Fruit fly (Drosophila melanogaster) whole organism, embryonic: ENCODE measurements around the gene Ptp4E.

Experiments
- Adf1 ChIP-seq: fragments of 200-800 bp; sonication (Bioruptor generic); IDR thresholded peaks from 2 replicates; pipeline ENCODE4 v1.3.6; 2022; ENCODE audit warnings: missing biosample characterization, missing genetic modification characterization
- Atf-2 ChIP-seq: fragments of 200-800 bp; sonication (Bioruptor generic); optimal IDR thresholded peaks from 2 replicates; lab custom pipeline; 2016; ENCODE audit warnings: missing biosample characterization, missing genetic modification characterization
- Atf3 ChIP-seq: fragments of 200-800 bp; sonication (Bioruptor generic); optimal IDR thresholded peaks from 3 replicates; lab custom pipeline; 2016; ENCODE audit warnings: missing biosample characterization, missing genetic modification characterization
- CG10321 ChIP-seq: fragments of 200-800 bp; sonication (Bioruptor generic); IDR thresholded peaks from 2 replicates; pipeline ENCODE4 v1.3.6; 2022; ENCODE audit warnings: missing biosample characterization, missing genetic modification characterization
- CG10979 ChIP-seq: fragments of 200-800 bp; sonication (Bioruptor generic); optimal IDR thresholded peaks from 2 replicates; lab custom pipeline; 2018; ENCODE audit warnings: missing biosample characterization, mild to moderate bottlenecking, missing genetic modification characterization, moderate library complexity
- CG11085 ChIP-seq: fragments of 200-800 bp; sonication (Bioruptor generic); IDR thresholded peaks from 2 replicates; pipeline ENCODE4 v1.3.6; 2022; ENCODE audit warnings: missing biosample characterization, missing genetic modification characterization
- CG1602 ChIP-seq: fragments of 200-800 bp; sonication (Bioruptor generic); optimal IDR thresholded peaks from 3 replicates; lab custom pipeline; 2016; ENCODE audit warnings: missing biosample characterization, missing genetic modification characterization
- CG18011 ChIP-seq: fragments of 200-800 bp; sonication (Bioruptor generic); optimal IDR thresholded peaks from 2 replicates; lab custom pipeline; 2017; ENCODE audit warnings: missing biosample characterization, missing genetic modification characterization, mild to moderate bottlenecking, moderate library complexity, missing genotype
- CG31388 ChIP-seq: fragments of 200-800 bp; sonication (Bioruptor generic); optimal IDR thresholded peaks from 2 replicates; lab custom pipeline; 2016; ENCODE audit warnings: missing biosample characterization, missing genetic modification characterization
- CG3726 ChIP-seq: fragments of 200-800 bp; sonication (Bioruptor generic); IDR thresholded peaks from 3 replicates; pipeline ENCODE4, ENCODE4 v1.3.6; 2022; ENCODE audit warnings: missing biosample characterization, missing genetic modification characterization
- CG4617 ChIP-seq: fragments of 200-800 bp; sonication (Bioruptor generic); optimal IDR thresholded peaks from 3 replicates; lab custom pipeline; 2016; ENCODE audit warnings: missing biosample characterization, missing genetic modification characterization, borderline replicate concordance
- CG6254 ChIP-seq: fragments of 200-800 bp; sonication (Bioruptor generic); optimal IDR thresholded peaks from 3 replicates; lab custom pipeline; 2017; ENCODE audit warnings: mild to moderate bottlenecking, missing biosample characterization, missing genetic modification reagents, missing genetic modification characterization
- CG6654 ChIP-seq: fragments of 200-800 bp; sonication (Bioruptor generic); optimal IDR thresholded peaks from 2 replicates; lab custom pipeline; 2017; ENCODE audit warnings: missing biosample characterization, mild to moderate bottlenecking, missing genetic modification characterization
- CG7556 ChIP-seq: fragments of 200-800 bp; sonication (Bioruptor generic); optimal IDR thresholded peaks from 2 replicates; lab custom pipeline; 2017; ENCODE audit warnings: missing biosample characterization, mild to moderate bottlenecking, missing genetic modification characterization
- CG7963 ChIP-seq: fragments of 200-800 bp; sonication (Bioruptor generic); IDR thresholded peaks from 3 replicates; pipeline ENCODE4 v1.3.6; 2022; ENCODE audit warnings: missing biosample characterization, missing genetic modification characterization; ENCODE audit not compliant: partially characterized antibody
- CG9609 ChIP-seq: fragments of 200-800 bp; sonication (Bioruptor generic); optimal IDR thresholded peaks from 3 replicates; lab custom pipeline; 2016; ENCODE audit warnings: missing biosample characterization, missing genetic modification characterization
- Fer3 ChIP-seq: fragments of 200-800 bp; sonication (Bioruptor generic); optimal IDR thresholded peaks from 2 replicates; lab custom pipeline; 2018; ENCODE audit warnings: missing biosample characterization, mild to moderate bottlenecking, missing genetic modification characterization, moderate library complexity
- HLH3B ChIP-seq: fragments of 200-800 bp; sonication (Bioruptor generic); IDR thresholded peaks from 2 replicates; pipeline ENCODE4 v1.3.6; 2022; ENCODE audit warnings: missing biosample characterization, missing genetic modification characterization
- Hr3 ChIP-seq: fragments of 200-800 bp; sonication (Bioruptor generic); optimal IDR thresholded peaks from 3 replicates; lab custom pipeline; 2016; ENCODE audit warnings: missing biosample characterization, missing genetic modification characterization
- Hsf ChIP-seq: fragments of 200-800 bp; sonication (Bioruptor generic); optimal IDR thresholded peaks from 3 replicates; lab custom pipeline; 2016; ENCODE audit warnings: missing biosample characterization, missing genetic modification characterization
- Lim3 ChIP-seq: fragments of 200-800 bp; sonication (Bioruptor generic); IDR thresholded peaks from 2 replicates; pipeline ENCODE4 v1.3.6; 2022; ENCODE audit warnings: missing biosample characterization, missing genetic modification characterization
- Med ChIP-seq: fragments of 200-800 bp; sonication (Bioruptor generic); peaks from one replicate; lab custom pipeline; 2016; ENCODE audit warnings: missing biosample characterization, missing genetic modification characterization, mild to moderate bottlenecking, inconsistent platforms, moderate library complexity
- NfI ChIP-seq: fragments of 200-800 bp; sonication (Bioruptor generic); optimal IDR thresholded peaks from 3 replicates; lab custom pipeline; 2018; ENCODE audit warnings: missing biosample characterization, mild to moderate bottlenecking, missing genetic modification characterization, moderate library complexity
- Oaz ChIP-seq: fragments of 200-800 bp; sonication (Bioruptor generic); IDR thresholded peaks from 2 replicates; pipeline ENCODE4 v1.3.6; 2022; ENCODE audit warnings: missing biosample characterization, missing genetic modification characterization
- PHDP ChIP-seq: fragments of 200-800 bp; sonication (Bioruptor generic); optimal IDR thresholded peaks from 3 replicates; lab custom pipeline; 2018; ENCODE audit warnings: missing biosample characterization, mild to moderate bottlenecking, missing genetic modification characterization, moderate library complexity
- Ravus ChIP-seq: fragments of 200-800 bp; sonication (Bioruptor generic); IDR thresholded peaks from 2 replicates; pipeline ENCODE4 v1.3.6; 2022; ENCODE audit warnings: missing biosample characterization, missing genetic modification characterization
- Rx ChIP-seq: fragments of 200-800 bp; sonication (Bioruptor generic); IDR thresholded peaks from 2 replicates; pipeline ENCODE4 v1.3.6; 2022; ENCODE audit warnings: missing biosample characterization, missing genetic modification characterization
- Vsx1 ChIP-seq: fragments of 200-800 bp; sonication (Bioruptor generic); optimal IDR thresholded peaks from 2 replicates; lab custom pipeline; 2017; ENCODE audit warnings: missing biosample characterization, mild to moderate bottlenecking, missing genetic modification characterization, missing genetic modification reagents
- YL-1 ChIP-seq: fragments of 200-800 bp; sonication (Bioruptor generic); optimal IDR thresholded peaks from 3 replicates; lab custom pipeline; 2017; ENCODE audit warnings: missing biosample characterization, mild to moderate bottlenecking, missing genetic modification characterization
- abd-A ChIP-seq: fragments of 200-800 bp; sonication (Bioruptor generic); optimal IDR thresholded peaks from 3 replicates; lab custom pipeline; 2019; ENCODE audit warnings: missing biosample characterization, mild to moderate bottlenecking, missing genetic modification characterization, moderate library complexity
- bbx ChIP-seq: fragments of 200-800 bp; sonication (Bioruptor generic); IDR thresholded peaks from 2 replicates; pipeline ENCODE4 v1.3.6; 2022; ENCODE audit warnings: missing biosample characterization, missing genetic modification characterization; ENCODE audit not compliant: partially characterized antibody
- cas ChIP-seq: fragments of 200-800 bp; sonication (Bioruptor generic); IDR thresholded peaks from 2 replicates; pipeline ENCODE4 v1.3.6; 2022; ENCODE audit warnings: missing biosample characterization, missing genetic modification characterization
- corto ChIP-seq: fragments of 200-800 bp; sonication (Bioruptor generic); optimal IDR thresholded peaks from 2 replicates; lab custom pipeline; 2016; ENCODE audit warnings: missing biosample characterization, mild to moderate bottlenecking, missing genetic modification characterization, moderate library complexity
- da ChIP-seq: fragments of 200-800 bp; sonication (Bioruptor generic); optimal IDR thresholded peaks from 2 replicates; lab custom pipeline; 2016; ENCODE audit warnings: missing biosample characterization, missing genetic modification characterization
- disco-r ChIP-seq: fragments of 200-800 bp; sonication (Bioruptor generic); optimal IDR thresholded peaks from 2 replicates; lab custom pipeline; 2016; ENCODE audit warnings: missing biosample characterization, missing genetic modification characterization
- en ChIP-seq: fragments of 200-800 bp; sonication (Bioruptor generic); optimal IDR thresholded peaks from 2 replicates; lab custom pipeline; 2016; ENCODE audit warnings: missing biosample characterization, missing genetic modification characterization
- fd102C ChIP-seq: fragments of 200-800 bp; sonication (Bioruptor generic); optimal IDR thresholded peaks from 2 replicates; lab custom pipeline; 2018; ENCODE audit warnings: missing biosample characterization, mild to moderate bottlenecking, missing genetic modification characterization, moderate library complexity
- grn ChIP-seq: fragments of 200-800 bp; sonication (Bioruptor generic); optimal IDR thresholded peaks from 3 replicates; lab custom pipeline; 2017; ENCODE audit warnings: missing biosample characterization, missing genetic modification characterization
- h ChIP-seq: fragments of >200 bp; optimal IDR thresholded peaks from 2 replicates; lab custom pipeline; 2017
- kah ChIP-seq: fragments of 200-800 bp; sonication (Bioruptor generic); optimal IDR thresholded peaks from 2 replicates; lab custom pipeline; 2018; ENCODE audit warnings: missing biosample characterization, mild to moderate bottlenecking, missing genetic modification characterization
- ken ChIP-seq: fragments of 200-800 bp; sonication (Bioruptor generic); IDR thresholded peaks from 3 replicates; pipeline ENCODE4 v1.3.6; 2022; ENCODE audit warnings: missing biosample characterization, missing genetic modification characterization
- mld ChIP-seq: fragments of 200-800 bp; sonication (Bioruptor generic); IDR thresholded peaks from 3 replicates; pipeline ENCODE4 v1.3.6; 2022; ENCODE audit warnings: missing biosample characterization, missing genetic modification characterization; ENCODE audit not compliant: partially characterized antibody
- nom ChIP-seq: fragments of 200-800 bp; sonication (Bioruptor generic); optimal IDR thresholded peaks from 2 replicates; lab custom pipeline; 2017; ENCODE audit warnings: missing biosample characterization, missing genetic modification characterization, mild to moderate bottlenecking, moderate library complexity, missing genetic modification reagents
- p53 ChIP-seq: fragments of 200-800 bp; sonication (Bioruptor generic); optimal IDR thresholded peaks from 2 replicates; lab custom pipeline; 2016; ENCODE audit warnings: missing biosample characterization, missing genetic modification characterization
- phol ChIP-seq: fragments of 200-800 bp; sonication (Bioruptor generic); optimal IDR thresholded peaks from 3 replicates; lab custom pipeline; 2018; ENCODE audit warnings: missing biosample characterization, mild to moderate bottlenecking, missing genetic modification characterization, moderate library complexity
- pita ChIP-seq: fragments of 200-800 bp; sonication (Bioruptor generic); optimal IDR thresholded peaks from 2 replicates; lab custom pipeline; 2017; ENCODE audit warnings: missing biosample characterization, mild to moderate bottlenecking, missing genetic modification characterization
- slou ChIP-seq: fragments of 200-800 bp; sonication (Bioruptor generic); optimal IDR thresholded peaks from 3 replicates; lab custom pipeline; 2016; ENCODE audit warnings: missing biosample characterization, missing genetic modification characterization
- slp2 ChIP-seq: fragments of 200-800 bp; sonication (Bioruptor generic); optimal IDR thresholded peaks from 2 replicates; lab custom pipeline; 2016; ENCODE audit warnings: missing biosample characterization, missing genetic modification characterization
- sna ChIP-seq: fragments of 200-800 bp; sonication (Bioruptor generic); IDR thresholded peaks from 2 replicates; pipeline ENCODE4 v1.3.6; 2022; ENCODE audit warnings: missing biosample characterization, missing genetic modification characterization; ENCODE audit not compliant: partially characterized antibody
- sob ChIP-seq: fragments of 200-800 bp; sonication (Bioruptor generic); IDR thresholded peaks from 2 replicates; pipeline ENCODE4 v1.3.6; 2022; ENCODE audit warnings: missing biosample characterization, missing genetic modification characterization

Gene Ptp4E

dm6 chrX:4930100-4931010, 8.6 kb upstream of the Ptp4E start (continued):
- TF ChIP-seq fd102C (GFP tag; lab: Kevin White, UChicago): no peak
- TF ChIP-seq CG6254: peak; percentile 8
- TF ChIP-seq phol (tag; lab: Kevin White, UChicago): peak; percentile 34
- TF ChIP-seq Fer3: no peak
- no peak for TF ChIP-seq en (GFP tag; lab: Kevin White, UChicago)
- peak; percentile 17 for TF ChIP-seq CG10979 (tag; lab: Kevin White, UChicago)
- TF ChIP-seq sob: no peak
- TF ChIP-seq CG6654 (GFP tag; lab: Kevin White, UChicago): no peak
- no peak for TF ChIP-seq Ravus (GFP tag; lab: Robert Waterston, UW)
- TF ChIP-seq CG10321 (GFP tag; lab: Robert Waterston, UW): no peak
- TF ChIP-seq Hr3 (GFP tag; lab: Kevin White, UChicago): peak; percentile 30
- no peak for TF ChIP-seq slou (GFP tag; lab: Kevin White, UChicago)
- TF ChIP-seq p53 (GFP tag; lab: Kevin White, UChicago): no peak
- TF ChIP-seq pita (GFP tag; lab: Kevin White, UChicago): no peak
- peak; percentile 26 for TF ChIP-seq kah
- TF ChIP-seq slp2: no peak
- no peak for TF ChIP-seq bbx (GFP tag; lab: Robert Waterston, UW)
- TF ChIP-seq CG9609 (GFP tag; lab: Kevin White, UChicago): no peak
- no peak for TF ChIP-seq Oaz (GFP tag; lab: Robert Waterston, UW)
- TF ChIP-seq CG18011 (GFP tag; lab: Kevin White, UChicago): peak; percentile 11
- peak; percentile 5 for TF ChIP-seq CG1602 (GFP tag; lab: Kevin White, UChicago)
- no peak for TF ChIP-seq corto (GFP tag; lab: Kevin White, UChicago)
- no peak for TF ChIP-seq h (lab: Kevin White, UChicago)
- peak; percentile 95 for TF ChIP-seq Med (GFP tag; lab: Kevin White, UChicago)
- TF ChIP-seq disco-r (GFP tag; lab: Kevin White, UChicago): no peak
- peak; percentile 52 for TF ChIP-seq Vsx1
- peak; percentile 3 for TF ChIP-seq da (GFP tag; lab: Kevin White, UChicago)
- TF ChIP-seq HLH3B (GFP tag; lab: Robert Waterston, UW): no peak
- TF ChIP-seq CG7556: peak; percentile 41
- no peak for TF ChIP-seq mld (GFP tag; lab: Robert Waterston, UW)
- TF ChIP-seq PHDP (tag; lab: Kevin White, UChicago): peak; percentile 38
- peak; percentile 1 for TF ChIP-seq CG4617 (GFP tag; lab: Kevin White, UChicago)
- no peak for TF ChIP-seq Rx
- TF ChIP-seq Atf3 (GFP tag; lab: Kevin White, UChicago): no peak
- no peak for TF ChIP-seq YL-1 (GFP tag; lab: Kevin White, UChicago)
- TF ChIP-seq CG3726 (GFP tag; lab: Robert Waterston, UW): no peak
- no peak for TF ChIP-seq grn (GFP tag; lab: Kevin White, UChicago)
- no peak for TF ChIP-seq Adf1 (GFP tag; lab: Robert Waterston, UW)
- no peak for TF ChIP-seq Lim3
- peak; percentile 27 for TF ChIP-seq NfI (GFP tag; lab: Kevin White, UChicago)
- peak; percentile 52 for TF ChIP-seq Hsf
- TF ChIP-seq CG11085 (GFP tag; lab: Robert Waterston, UW): no peak
- no peak for TF ChIP-seq Atf-2 (GFP tag; lab: Kevin White, UChicago)
- TF ChIP-seq abd-A (tag; lab: Kevin White, UChicago): peak; percentile 30
- no peak for TF ChIP-seq sna (GFP tag; lab: Robert Waterston, UW)
- TF ChIP-seq ken (GFP tag; lab: Robert Waterston, UW): no peak
- no peak for TF ChIP-seq CG7963 (GFP tag; lab: Robert Waterston, UW)
- peak; percentile 26 for TF ChIP-seq nom (GFP tag; lab: Kevin White, UChicago)
- TF ChIP-seq CG31388 (GFP tag; lab: Kevin White, UChicago): no peak
- no peak for TF ChIP-seq cas
